Fruit fly (Drosophila melanogaster) whole organism, pupa: ENCODE measurements around the gene Sik2.
A peak's percentile ranks its signal among the peaks of the same experiment; 100 is the strongest.

ENCODE experiments used
- CG10348 ChIP-seq: fragments of 200-800 bp; sonication (Bioruptor generic); IDR thresholded peaks from 2 replicates; pipeline ENCODE4 v1.3.6; 2022; ENCODE audit warnings: missing biosample characterization, missing genetic modification characterization
- CG14655 ChIP-seq: fragments of 200-800 bp; sonication (Bioruptor generic); optimal IDR thresholded peaks from 3 replicates; lab custom pipeline; 2017; ENCODE audit warnings: mild to moderate bottlenecking, missing biosample characterization, missing genetic modification reagents, missing genetic modification characterization
- CG15710 ChIP-seq: fragments of 200-800 bp; sonication (Bioruptor generic); optimal IDR thresholded peaks from 2 replicates; lab custom pipeline; 2018; ENCODE audit warnings: missing biosample characterization, mild to moderate bottlenecking, missing genetic modification characterization, moderate library complexity
- CG17806 ChIP-seq: fragments of 200-800 bp; sonication (Bioruptor generic); optimal IDR thresholded peaks from 2 replicates; lab custom pipeline; 2018; ENCODE audit warnings: missing biosample characterization, mild to moderate bottlenecking, missing genetic modification characterization, moderate library complexity
- CG32121 ChIP-seq: fragments of 200-800 bp; sonication (Bioruptor generic); IDR thresholded peaks from 2 replicates; pipeline ENCODE4 v1.3.6; 2022; ENCODE audit warnings: missing biosample characterization, missing genetic modification characterization
- CG8301 ChIP-seq: fragments of 200-800 bp; sonication (Bioruptor generic); optimal IDR thresholded peaks from 2 replicates; lab custom pipeline; 2018; ENCODE audit warnings: missing biosample characterization, mild to moderate bottlenecking, missing genetic modification characterization
- EcR ChIP-seq: fragments of 200-800 bp; sonication (Bioruptor generic); optimal IDR thresholded peaks from 3 replicates; lab custom pipeline; 2019; ENCODE audit warnings: missing biosample characterization, missing genetic modification characterization, mild to moderate bottlenecking, moderate library complexity, missing genetic modification reagents
- Pif1A ChIP-seq: fragments of 200-800 bp; sonication (Bioruptor generic); optimal IDR thresholded peaks from 3 replicates; lab custom pipeline; 2016; ENCODE audit warnings: missing biosample characterization, missing genetic modification characterization
- Snoo ChIP-seq: fragments of 200-800 bp; sonication (Bioruptor generic); optimal IDR thresholded peaks from 3 replicates; lab custom pipeline; 2017; ENCODE audit warnings: missing biosample characterization, mild to moderate bottlenecking, missing genetic modification characterization, inconsistent platforms
- gl ChIP-seq: fragments of 200-800 bp; sonication (Bioruptor generic); optimal IDR thresholded peaks from 2 replicates; lab custom pipeline; 2018; ENCODE audit warnings: missing biosample characterization, mild to moderate bottlenecking, missing genetic modification characterization

DNA sequence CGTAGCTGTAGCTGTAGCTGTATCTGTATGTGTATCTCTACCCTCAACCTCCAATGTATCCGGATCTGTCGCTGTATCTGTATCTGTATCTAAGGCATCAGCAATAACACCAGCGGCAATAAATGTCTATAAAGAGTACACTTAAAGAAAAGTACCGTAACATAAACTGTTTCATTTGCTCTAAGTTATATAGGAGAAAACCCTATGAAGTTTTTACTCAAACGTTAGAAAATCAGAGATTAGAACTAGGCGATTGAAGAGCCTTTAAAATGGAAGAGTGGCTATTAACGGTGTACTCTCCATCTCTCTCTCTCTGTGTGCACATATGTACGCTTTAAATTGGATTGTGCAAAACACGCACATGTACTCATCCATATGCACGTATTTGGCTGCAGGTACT lies 36.6 kb upstream of the Sik2 start:
- TF ChIP-seq CG17806 (tag; lab: Kevin White, UChicago), result no peak
- no peak for TF ChIP-seq CG10348 (GFP tag; lab: Robert Waterston, UW)
- no peak for TF ChIP-seq Snoo
- no peak for TF ChIP-seq Pif1A (GFP tag; lab: Kevin White, UChicago)
- TF ChIP-seq CG8301 (tag; lab: Kevin White, UChicago), result peak; percentile 35
- TF ChIP-seq gl, result no peak
- TF ChIP-seq CG32121, result no peak
- no peak for TF ChIP-seq EcR (GFP tag; lab: Kevin White, UChicago)
- no peak for TF ChIP-seq CG15710 (tag; lab: Kevin White, UChicago)
- TF ChIP-seq CG14655 (GFP tag; lab: Kevin White, UChicago), result peak; percentile 33
